Worm (Caenorhabditis elegans): ENCODE measurements around the gene clc-26.

clc-26 gene

ce11 chrIII:981960-982359 is 48.9 kb downstream of the clc-26 start (continued):
- peak; percentile 19 to 61 for TF ChIP-seq lin-35 (GFP tag; optimal IDR thresholded peaks at IDR 0.05)
- TF ChIP-seq ces-1 (GFP tag; optimal IDR thresholded peaks at IDR 0.05): no peak
- TF ChIP-seq egl-27 (tag; optimal IDR thresholded peaks at IDR 0.05): peak in 1 of 2 experiments; percentile 4
- no peak for TF ChIP-seq aly-2 (tag; optimal IDR thresholded peaks at IDR 0.05)
- peak; percentile 27 for TF ChIP-seq irx-1 (tag; optimal IDR thresholded peaks at IDR 0.05)

DNA sequence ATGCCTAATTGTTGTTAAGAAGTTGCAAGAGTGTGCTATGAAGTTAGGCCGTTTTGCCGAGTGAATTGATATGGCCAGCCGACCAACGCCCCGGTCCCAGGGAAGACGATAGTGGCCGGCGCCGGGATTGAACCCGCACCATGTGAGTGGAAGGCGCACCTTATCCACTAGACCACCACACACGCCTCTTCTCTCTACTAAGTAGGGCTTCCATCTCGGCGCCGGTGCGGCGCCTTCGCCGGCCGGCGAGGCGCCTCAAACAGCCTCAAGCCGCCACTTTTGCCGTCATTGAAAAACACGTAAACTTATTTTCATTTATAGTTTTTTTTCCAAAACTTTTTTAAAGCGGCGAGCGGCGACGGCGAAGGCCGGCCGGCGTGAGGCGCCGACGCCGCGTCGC is 52.0 kb downstream of the clc-26 start:
- TF ChIP-seq fos-1 (tag; optimal IDR thresholded peaks at IDR 0.05) (no peak), efl-1 (optimal IDR thresholded peaks at IDR 0.05) (no peak), efl-1 (GFP tag; optimal IDR thresholded peaks at IDR 0.05 in 1 of 2) (peak in 1 of 2 experiments; percentile 23)

All from whole organism, L1 larva.